Fruit fly (Drosophila melanogaster) whole organism, larva: ENCODE results near the gene CG10333.

Experiments
- noc ChIP-seq: fragments of 200-800 bp; sonication (Bioruptor generic); optimal IDR thresholded peaks from 3 replicates; lab custom pipeline; 2019; ENCODE audit warnings: missing biosample characterization, mild to moderate bottlenecking, missing genetic modification characterization, moderate library complexity

Gene CG10333

DNA sequence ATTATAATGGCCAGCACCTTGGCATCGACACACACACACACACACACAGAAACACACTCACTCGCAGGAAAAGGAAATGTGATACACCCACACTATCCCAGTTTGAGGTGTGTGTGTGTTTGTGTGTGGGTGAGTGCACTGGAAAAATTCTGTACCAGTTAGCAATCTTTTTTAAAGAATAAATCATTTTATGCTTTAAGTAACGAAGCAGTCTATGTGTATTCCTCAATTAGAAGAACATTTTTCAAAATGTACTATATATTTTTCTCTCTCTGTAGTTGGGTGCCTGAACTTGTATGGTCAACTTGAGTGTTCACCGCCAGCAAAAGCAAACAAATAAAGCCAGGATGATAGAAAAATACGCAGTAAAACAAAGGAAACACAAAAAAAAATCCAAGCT lies 22.0 kb upstream of the CG10333 start:
- no peak for TF ChIP-seq noc (tag; lab: Kevin White, UChicago)

dm6 chr2L:18590100-18590941 lies 16.3 kb upstream of the CG10333 start, which contains the start of the genes Pde11 and CG15160:
Gene Pde11 (minus strand): TSS chr2L:18590342.
Gene CG15160 (plus strand): TSS chr2L:18590891.
- TF ChIP-seq noc (tag; lab: Kevin White, UChicago) = no peak

DNA sequence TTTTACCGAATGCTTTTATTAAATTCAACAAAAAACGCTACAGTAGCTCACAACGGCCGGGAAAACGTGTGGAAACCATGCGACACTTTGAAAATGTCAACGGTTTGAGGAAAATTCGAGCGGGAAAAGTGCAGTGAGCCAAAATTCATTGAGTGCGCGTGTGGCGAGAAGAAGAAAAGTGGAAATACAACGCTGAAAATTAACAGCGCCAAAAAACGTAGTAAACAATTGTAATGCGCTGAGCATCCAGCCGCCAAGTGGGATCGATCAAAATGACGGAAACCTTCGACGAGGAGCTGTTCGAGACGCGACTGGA lies 15.7 kb upstream of the CG10333 start:
- no peak for TF ChIP-seq noc (tag; lab: Kevin White, UChicago)

DNA sequence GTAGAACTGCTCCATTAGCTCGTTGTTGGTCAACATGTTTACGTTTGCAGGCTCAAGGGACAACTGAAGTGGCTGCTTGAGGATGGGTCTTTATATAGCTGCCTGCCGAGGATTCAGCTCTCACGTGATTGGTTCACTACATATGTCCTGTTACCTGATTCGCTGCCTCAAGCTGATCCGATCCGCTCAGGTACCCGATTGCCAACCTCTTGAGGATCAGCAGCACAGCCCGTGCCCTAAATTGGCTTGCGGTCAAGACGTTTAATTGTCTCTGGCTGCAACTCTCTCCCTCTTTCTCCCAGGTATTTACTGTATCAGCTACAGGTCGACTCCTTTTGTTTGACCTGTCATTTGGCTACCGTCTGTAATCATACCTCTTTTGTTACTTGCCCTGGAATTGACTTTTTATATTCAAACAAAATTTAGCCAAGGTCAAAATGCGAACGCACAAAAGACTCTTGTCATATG lies 9.7 kb upstream of the CG10333 start, which contains the start of gene amos:
amos (minus strand) TSS at position 51 of the 468 bp plus-strand sequence.
- no peak for TF ChIP-seq noc (tag; lab: Kevin White, UChicago)

dm6 chr2L:18598150-18598723 lies 8.4 kb upstream of the CG10333 start:
- no peak for TF ChIP-seq noc (tag; lab: Kevin White, UChicago)

DNA sequence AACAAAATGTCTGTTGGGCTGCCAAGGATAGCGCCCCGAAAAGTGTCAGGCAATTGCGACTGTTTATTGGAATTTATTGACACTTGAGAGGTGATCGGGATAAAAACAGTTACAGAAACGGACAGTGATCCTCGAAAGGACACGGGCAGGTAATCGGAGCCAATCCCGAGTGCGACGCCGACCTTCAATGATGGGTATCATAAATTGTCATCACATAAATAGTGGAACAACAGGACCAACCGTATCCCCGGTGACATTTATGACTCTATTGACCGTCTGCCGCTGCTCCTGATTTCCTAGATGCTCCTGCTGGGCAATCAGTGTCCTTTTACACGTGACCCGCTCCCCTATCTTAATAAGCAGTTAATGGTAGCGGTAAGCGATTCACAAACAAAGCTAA lies 7.5 kb upstream of the CG10333 start:
- no peak for TF ChIP-seq noc (tag; lab: Kevin White, UChicago)

DNA sequence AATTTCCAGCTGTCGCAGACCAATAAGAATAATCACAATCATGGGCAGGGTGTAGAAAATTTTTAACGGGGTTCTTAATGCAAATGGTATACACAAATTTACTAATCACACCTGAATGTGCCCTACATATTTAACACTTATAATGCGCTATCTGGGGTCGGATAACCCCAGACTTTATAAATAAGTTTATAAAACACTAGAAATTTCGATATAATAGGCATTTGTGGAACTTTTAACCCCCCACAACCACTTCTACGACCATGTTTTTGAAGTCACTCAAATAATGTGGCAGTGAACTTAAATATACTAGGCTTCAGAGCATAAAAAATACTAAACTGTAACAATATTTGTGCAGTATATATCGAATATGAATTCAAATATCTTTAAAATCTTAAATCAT lies 1.6 kb upstream of the CG10333 start, which contains the start of gene CG10413:
CG10413 (minus strand) TSS at position 264 of the 400 bp plus-strand sequence.
- peak; percentile 98 for TF ChIP-seq noc (tag; lab: Kevin White, UChicago)

- no peak for TF ChIP-seq noc (tag; lab: Kevin White, UChicago)
Observed at dm6 chr2L:18605549-18605948, 1.1 kb upstream of the CG10333 start, which contains the start of gene CG31789. Gene CG31789 (plus strand): TSS chr2L:18605928.

DNA sequence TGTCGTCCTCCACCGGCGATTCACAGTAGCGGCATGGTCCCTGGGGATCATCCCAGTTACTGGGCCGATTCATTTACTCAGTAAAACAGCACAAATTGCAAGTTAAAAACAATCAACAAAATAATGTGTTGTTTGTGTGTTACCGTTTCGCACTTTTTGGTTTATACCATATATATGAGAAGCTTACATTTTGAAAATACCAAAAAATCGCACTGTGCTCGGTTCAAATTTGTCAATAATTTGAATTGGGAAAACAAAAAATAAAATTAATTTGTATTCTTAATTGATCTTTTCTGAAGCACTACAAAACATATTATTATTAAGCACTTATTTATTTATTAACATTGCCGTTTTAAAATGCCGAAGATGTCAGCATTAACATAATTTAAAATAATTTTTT lies 5.5 kb downstream of the CG10333 start, which contains the start of gene Atac2:
Atac2 (minus strand) TSS at position 144 of the 400 bp plus-strand sequence.
- TF ChIP-seq noc (tag; lab: Kevin White, UChicago) = no peak

- TF ChIP-seq noc (tag; lab: Kevin White, UChicago) = no peak
Observed at dm6 chr2L:18616019-18616418, 9.4 kb downstream of the CG10333 start, which contains the start of gene IFT46. Gene IFT46 (minus strand): TSS chr2L:18616106.

- TF ChIP-seq noc (tag; lab: Kevin White, UChicago) = peak; percentile 19
Observed at dm6 chr2L:18617003-18617402, 10.4 kb downstream of the CG10333 start, which contains the start of gene MESR3. Gene MESR3 (plus strand): TSS chr2L:18617256.

- TF ChIP-seq noc (tag; lab: Kevin White, UChicago) = no peak
Observed at dm6 chr2L:18620153-18620552, 13.5 kb downstream of the CG10333 start.

DNA sequence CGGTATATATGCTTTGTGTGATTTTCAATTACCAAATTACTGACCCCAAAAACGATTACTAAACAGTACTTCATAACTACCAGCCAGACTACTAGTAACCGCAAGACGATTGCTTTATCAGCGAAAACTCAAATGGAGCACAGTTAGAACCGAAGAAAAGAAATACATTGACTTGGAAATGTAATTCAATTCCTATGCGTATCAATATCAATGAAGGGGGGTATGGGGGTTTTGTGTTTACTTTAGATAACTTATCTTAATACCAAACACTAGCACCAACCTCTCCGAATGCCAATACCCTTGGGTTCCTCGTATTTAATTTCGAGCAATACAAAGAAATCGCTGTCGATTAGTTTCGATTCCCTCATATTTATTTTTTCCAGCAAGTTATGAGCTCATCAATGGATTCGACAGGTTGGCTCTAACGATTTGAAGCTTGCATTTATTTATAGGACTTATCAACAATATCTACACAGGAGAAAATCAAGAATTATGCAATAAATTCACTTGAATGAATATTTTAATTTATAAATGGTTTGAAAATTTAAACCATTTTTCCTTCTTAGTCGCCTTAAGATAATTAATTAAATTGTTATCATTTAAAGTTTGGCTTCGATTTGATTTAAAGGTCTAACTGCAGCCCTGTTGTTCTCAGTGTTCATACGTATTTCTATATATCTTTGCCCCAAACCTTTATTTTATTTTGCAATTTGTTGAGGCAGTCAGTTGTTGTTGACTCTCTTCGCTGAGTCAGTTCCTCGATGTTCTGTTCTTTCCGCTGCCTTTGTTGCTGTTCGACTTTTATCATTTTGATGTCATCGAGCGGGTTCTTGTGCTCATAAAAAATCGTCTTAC lies 15.0 kb downstream of the CG10333 start:
- peak; percentile 96 for TF ChIP-seq noc (tag; lab: Kevin White, UChicago)

dm6 chr2L:18623435-18623834 lies 16.8 kb downstream of the CG10333 start:
- no peak for TF ChIP-seq noc (tag; lab: Kevin White, UChicago)

- TF ChIP-seq noc (tag; lab: Kevin White, UChicago) = no peak
Observed at dm6 chr2L:18624362-18624761, 17.7 kb downstream of the CG10333 start.
